Fruit fly (Drosophila melanogaster): ENCODE results near the gene CG6345.

Gene CG6345

dm6 chr3R:10415923-10416322, at the start of gene CG6345:
TSS of gene CG6345 (minus strand) at chr3R:10416046.
- TF ChIP-seq CG17801 (GFP tag; optimal IDR thresholded peaks at IDR 0.05; ENCODE audit: partially characterized antibody), result peak; percentile 70

- TF ChIP-seq CG17801 (GFP tag; optimal IDR thresholded peaks at IDR 0.05; ENCODE audit: partially characterized antibody), result no peak
These were observed 47.7 kb upstream of the CG6345 start for dm6 chr3R:10463548-10463947.

dm6 chr3R:10454909-10455308, 39.1 kb upstream of the CG6345 start:
- TF ChIP-seq CG17801 (GFP tag; optimal IDR thresholded peaks at IDR 0.05; ENCODE audit: partially characterized antibody), result no peak

dm6 chr3R:10448957-10449356, 33.1 kb upstream of the CG6345 start:
- TF ChIP-seq CG17801 (GFP tag; optimal IDR thresholded peaks at IDR 0.05; ENCODE audit: partially characterized antibody), result no peak

- TF ChIP-seq CG17801 (GFP tag; optimal IDR thresholded peaks at IDR 0.05; ENCODE audit: partially characterized antibody), result no peak
These were observed 21.1 kb upstream of the CG6345 start for dm6 chr3R:10436989-10437388.

dm6 chr3R:10434489-10434888, 18.6 kb upstream of the CG6345 start, which contains the start of gene Cyp12e1:
TSS of gene Cyp12e1 (plus strand) at chr3R:10434789.
- TF ChIP-seq CG17801 (GFP tag; optimal IDR thresholded peaks at IDR 0.05; ENCODE audit: partially characterized antibody), result no peak

dm6 chr3R:10433408-10433980, 17.6 kb upstream of the CG6345 start:
- TF ChIP-seq CG17801 (GFP tag; optimal IDR thresholded peaks at IDR 0.05; ENCODE audit: partially characterized antibody), result no peak

dm6 chr3R:10431089-10431488, 15.2 kb upstream of the CG6345 start:
- no peak for TF ChIP-seq CG17801 (GFP tag; optimal IDR thresholded peaks at IDR 0.05; ENCODE audit: partially characterized antibody)

- no peak for TF ChIP-seq CG17801 (GFP tag; optimal IDR thresholded peaks at IDR 0.05; ENCODE audit: partially characterized antibody)
These were observed 12.5 kb upstream of the CG6345 start, which contains the start of gene CG46270 for dm6 chr3R:10428324-10428723. TSS of gene CG46270 (minus strand) at chr3R:10428424.

- no peak for TF ChIP-seq CG17801 (GFP tag; optimal IDR thresholded peaks at IDR 0.05; ENCODE audit: partially characterized antibody)
These were observed 5.3 kb upstream of the CG6345 start for dm6 chr3R:10421167-10421566.

- TF ChIP-seq CG17801 (GFP tag; optimal IDR thresholded peaks at IDR 0.05; ENCODE audit: partially characterized antibody), result no peak
These were observed 3.0 kb downstream of the CG6345 start, which contains the start of the genes Irp-1B and Rrp46 for dm6 chr3R:10412550-10413459. TSS of gene Irp-1B (minus strand) at chr3R:10412869. TSS of gene Rrp46 (plus strand) at chr3R:10413301.

- TF ChIP-seq CG17801 (GFP tag; optimal IDR thresholded peaks at IDR 0.05; ENCODE audit: partially characterized antibody), result no peak
These were observed 3.9 kb downstream of the CG6345 start for dm6 chr3R:10411752-10412549.

- no peak for TF ChIP-seq CG17801 (GFP tag; optimal IDR thresholded peaks at IDR 0.05; ENCODE audit: partially characterized antibody)
These were observed 8.2 kb downstream of the CG6345 start for dm6 chr3R:10407658-10408057.

- TF ChIP-seq CG17801 (GFP tag; optimal IDR thresholded peaks at IDR 0.05; ENCODE audit: partially characterized antibody), result peak; percentile 37
These were observed 8.8 kb downstream of the CG6345 start, which contains the start of gene CG6325 for dm6 chr3R:10407066-10407465. TSS of gene CG6325 (minus strand) at chr3R:10407285.

dm6 chr3R:10403940-10404339, 11.9 kb downstream of the CG6345 start:
- TF ChIP-seq CG17801 (GFP tag; optimal IDR thresholded peaks at IDR 0.05; ENCODE audit: partially characterized antibody), result no peak
